Fruit fly (Drosophila melanogaster) whole organism, adult: ENCODE data around the gene CG14014.
A peak's percentile ranks its signal among the peaks of the same experiment; 100 is the strongest.

Source experiments
- CG11617 ChIP-seq: fragments of 200-800 bp; sonication (Bioruptor generic); optimal IDR thresholded peaks from 2 replicates; lab custom pipeline; 2017; ENCODE audit warnings: mild to moderate bottlenecking, missing biosample characterization, missing genetic modification reagents, missing genetic modification characterization
- CG12768 ChIP-seq: fragments of 200-800 bp; sonication (Bioruptor generic); optimal IDR thresholded peaks from 2 replicates; lab custom pipeline; 2017; ENCODE audit warnings: missing biosample characterization, missing genetic modification characterization, mild to moderate bottlenecking, moderate library complexity, missing genetic modification reagents
- CG14711 ChIP-seq: fragments of 200-800 bp; sonication (Bioruptor generic); optimal IDR thresholded peaks from 2 replicates; lab custom pipeline; 2018; ENCODE audit warnings: missing biosample characterization, mild to moderate bottlenecking, missing genetic modification characterization, moderate library complexity
- CG1620 ChIP-seq: fragments of 200-800 bp; sonication (Bioruptor generic); optimal IDR thresholded peaks from 2 replicates; lab custom pipeline; 2016; ENCODE audit warnings: missing biosample characterization, missing genetic modification characterization
- CG33017 ChIP-seq: fragments of 200-800 bp; sonication (Bioruptor generic); optimal IDR thresholded peaks from 2 replicates; lab custom pipeline; 2018; ENCODE audit warnings: missing biosample characterization, mild to moderate bottlenecking, missing genetic modification characterization, moderate library complexity
- CG5204 ChIP-seq: fragments of 200-800 bp; sonication (Bioruptor generic); optimal IDR thresholded peaks from 2 replicates; lab custom pipeline; 2016; ENCODE audit warnings: missing biosample characterization, missing genetic modification characterization
- CG7045 ChIP-seq: fragments of 200-800 bp; sonication (Bioruptor generic); optimal IDR thresholded peaks from 2 replicates; lab custom pipeline; 2017; ENCODE audit warnings: missing biosample characterization, mild to moderate bottlenecking, missing genetic modification characterization
- CG7101 ChIP-seq: fragments of 200-800 bp; sonication (Bioruptor generic); optimal IDR thresholded peaks from 2 replicates; lab custom pipeline; 2018; ENCODE audit warnings: missing biosample characterization, mild to moderate bottlenecking, missing genetic modification characterization, moderate library complexity
- Clk ChIP-seq: fragments of 200-800 bp; sonication (Bioruptor generic); optimal IDR thresholded peaks from 2 replicates; lab custom pipeline; 2017; ENCODE audit warnings: missing biosample characterization, missing genetic modification characterization
- Crg-1 ChIP-seq: fragments of 200-800 bp; sonication (Bioruptor generic); optimal IDR thresholded peaks from 2 replicates; lab custom pipeline; 2016; ENCODE audit warnings: missing biosample characterization, missing genetic modification characterization
- Hr96 ChIP-seq: fragments of 200-800 bp; sonication (Bioruptor generic); optimal IDR thresholded peaks from 2 replicates; lab custom pipeline; 2016; ENCODE audit warnings: missing biosample characterization, missing genetic modification characterization
- Mnt ChIP-seq: fragments of 200-800 bp; sonication (Bioruptor generic); optimal IDR thresholded peaks from 2 replicates; lab custom pipeline; 2016; ENCODE audit warnings: missing biosample characterization, mild to moderate bottlenecking, missing genetic modification characterization
- bab1 ChIP-seq: fragments of 200-800 bp; sonication (Bioruptor generic); optimal IDR thresholded peaks from 3 replicates; lab custom pipeline; 2019; ENCODE audit warnings: missing biosample characterization, mild to moderate bottlenecking, missing genetic modification characterization, moderate library complexity
- cic ChIP-seq: fragments of 200-800 bp; sonication (Bioruptor generic); optimal IDR thresholded peaks from 2 replicates; lab custom pipeline; 2017; ENCODE audit warnings: missing biosample characterization, mild to moderate bottlenecking, missing genetic modification characterization, moderate library complexity
- cnc ChIP-seq, 2 experiments: fragments of >200 bp; optimal IDR thresholded peaks; 2 replicates each; lab custom pipeline; 2017
- kay ChIP-seq: fragments of 200-800 bp; sonication (Bioruptor generic); peaks from one replicate; lab custom pipeline; 2016; ENCODE audit warnings: missing biosample characterization, missing genetic modification characterization, borderline replicate concordance
- ovo ChIP-seq: fragments of 200-800 bp; sonication (Bioruptor generic); optimal IDR thresholded peaks from 2 replicates; lab custom pipeline; 2016; ENCODE audit warnings: missing biosample characterization, missing genetic modification characterization
- pad ChIP-seq: fragments of 200-800 bp; sonication (Bioruptor generic); optimal IDR thresholded peaks from 3 replicates; lab custom pipeline; 2017; ENCODE audit warnings: missing biosample characterization, missing genetic modification characterization, mild to moderate bottlenecking, moderate library complexity, missing genetic modification reagents
- tj ChIP-seq: fragments of 200-800 bp; sonication (Bioruptor generic); optimal IDR thresholded peaks from 3 replicates; lab custom pipeline; 2017; ENCODE audit warnings: missing biosample characterization, mild to moderate bottlenecking, missing genetic modification characterization, moderate library complexity
- toe ChIP-seq: fragments of 200-800 bp; sonication (Bioruptor generic); optimal IDR thresholded peaks from 2 replicates; lab custom pipeline; 2016; ENCODE audit warnings: missing biosample characterization, missing genetic modification characterization

Gene CG14014

DNA sequence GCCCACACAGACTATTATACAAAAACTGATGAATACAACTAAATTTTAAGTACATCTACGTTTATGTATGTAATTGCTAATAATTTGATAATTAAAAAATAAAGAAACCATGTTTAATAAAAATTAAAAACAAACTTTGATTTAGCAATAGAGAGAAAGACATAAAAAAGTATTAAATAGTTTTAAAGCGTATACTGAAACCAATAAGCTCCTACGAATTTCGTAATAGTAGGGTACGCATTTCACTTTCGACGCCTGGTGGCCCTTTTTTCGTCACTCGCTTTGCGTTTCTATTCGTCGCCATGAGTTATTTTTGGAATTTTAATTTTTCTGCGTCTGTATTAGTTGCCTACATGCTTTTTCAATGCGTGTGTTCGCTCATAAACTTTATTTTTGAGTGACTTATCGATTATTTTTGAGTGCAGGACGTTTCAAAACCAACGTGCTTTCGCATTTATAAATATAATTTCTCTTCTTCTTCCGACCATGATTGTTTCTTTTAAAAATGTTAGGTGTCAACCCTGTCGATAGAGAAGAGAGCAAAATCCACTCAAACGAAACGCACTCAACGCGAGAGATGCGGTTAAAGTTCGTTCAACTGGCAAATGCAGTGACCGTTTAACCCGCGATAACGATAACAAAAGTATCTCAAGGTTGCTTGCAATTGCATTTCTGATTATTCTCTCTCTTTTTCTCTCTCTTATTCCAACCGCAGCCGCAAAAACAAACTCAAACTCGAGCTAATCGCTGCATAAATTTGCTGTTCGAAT is 3.9 kb downstream of the CG14014 start, which contains the start of gene Oscillin:
TSS of gene Oscillin (plus strand) at position 569 of the 770 bp plus-strand sequence.
- TF ChIP-seq bab1 (GFP tag; lab: Kevin White, UChicago) (peak; percentile 65), cic (GFP tag; lab: Kevin White, UChicago) (no peak), CG5204 (GFP tag; lab: Kevin White, UChicago) (peak; percentile 27), ovo (no peak), Hr96 (GFP tag; lab: Kevin White, UChicago) (no peak), Crg-1 (GFP tag; lab: Kevin White, UChicago) (no peak), CG11617 (GFP tag; lab: Kevin White, UChicago) (peak; percentile 43), CG1620 (GFP tag; lab: Kevin White, UChicago) (no peak), CG7045 (GFP tag; lab: Kevin White, UChicago) (peak; percentile 59), cnc (optimal IDR thresholded peaks at IDR 0.05; lab: Kevin White, UChicago) (peak in 1 of 2 experiments; percentile 21), Mnt (no peak), CG14711 (tag; lab: Kevin White, UChicago) (peak; percentile 93), Clk (no peak), tj (GFP tag; lab: Kevin White, UChicago) (no peak), kay (peak; percentile 87), toe (GFP tag; lab: Kevin White, UChicago) (no peak), CG12768 (GFP tag; lab: Kevin White, UChicago) (peak; percentile 36), CG7101 (tag; lab: Kevin White, UChicago) (peak; percentile 31), CG33017 (tag; lab: Kevin White, UChicago) (no peak), pad (GFP tag; lab: Kevin White, UChicago) (peak; percentile 31)

DNA sequence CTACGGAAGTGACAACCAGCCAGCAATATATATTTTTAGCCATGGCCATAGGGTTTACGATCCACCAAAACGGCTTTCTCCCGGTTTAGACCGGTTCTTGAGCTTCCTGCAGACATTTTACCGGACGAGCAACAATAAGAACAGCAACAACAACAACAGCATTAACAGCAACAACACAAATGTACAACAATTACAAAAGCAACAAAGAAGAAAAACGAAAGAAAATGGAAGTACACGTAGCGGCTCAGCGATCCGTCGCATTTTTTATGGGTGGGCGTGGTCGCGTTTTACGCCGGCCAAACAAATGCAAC is 4.5 kb downstream of the CG14014 start:
- no peak for TF ChIP-seq pad (GFP tag; lab: Kevin White, UChicago)
- TF ChIP-seq tj (GFP tag; lab: Kevin White, UChicago) = no peak
- no peak for TF ChIP-seq CG5204 (GFP tag; lab: Kevin White, UChicago)
- TF ChIP-seq CG33017 (tag; lab: Kevin White, UChicago) = no peak
- TF ChIP-seq CG12768 (GFP tag; lab: Kevin White, UChicago) = no peak
- no peak for TF ChIP-seq Crg-1 (GFP tag; lab: Kevin White, UChicago)
- TF ChIP-seq bab1 (GFP tag; lab: Kevin White, UChicago) = no peak
- TF ChIP-seq Clk = no peak
- no peak for TF ChIP-seq Hr96 (GFP tag; lab: Kevin White, UChicago)
- TF ChIP-seq cnc (optimal IDR thresholded peaks at IDR 0.05; lab: Kevin White, UChicago) = no peak

DNA sequence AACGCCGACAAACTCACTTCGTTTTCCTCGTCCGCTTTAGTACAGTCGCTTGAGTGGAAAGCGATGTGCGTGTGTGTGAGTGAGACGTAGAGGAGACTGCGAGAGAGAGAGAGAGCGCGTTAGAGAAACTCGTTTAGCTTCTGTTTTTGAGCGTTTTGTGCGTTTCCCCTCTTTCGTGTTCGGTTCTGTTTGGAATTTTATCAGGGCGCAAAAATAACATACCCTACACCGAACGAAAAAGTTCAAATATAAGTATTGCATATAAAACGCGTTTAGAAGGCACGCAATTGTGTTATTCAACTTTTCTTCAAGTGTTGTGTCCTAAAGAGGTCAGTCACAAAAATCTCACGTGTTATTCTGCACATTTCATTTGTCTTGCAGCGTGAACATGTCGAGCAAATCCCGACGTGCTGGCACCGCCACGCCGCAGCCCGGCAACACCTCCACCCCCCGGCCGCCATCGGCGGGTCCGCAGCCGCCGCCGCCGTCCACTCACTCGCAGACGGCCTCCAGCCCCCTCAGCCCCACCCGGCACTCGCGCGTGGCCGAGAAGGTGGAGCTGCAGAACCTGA is 7.6 kb downstream of the CG14014 start:
- TF ChIP-seq CG1620 (GFP tag; lab: Kevin White, UChicago) (no peak), CG7045 (GFP tag; lab: Kevin White, UChicago) (peak; percentile 5), pad (GFP tag; lab: Kevin White, UChicago) (peak; percentile 97)

DNA sequence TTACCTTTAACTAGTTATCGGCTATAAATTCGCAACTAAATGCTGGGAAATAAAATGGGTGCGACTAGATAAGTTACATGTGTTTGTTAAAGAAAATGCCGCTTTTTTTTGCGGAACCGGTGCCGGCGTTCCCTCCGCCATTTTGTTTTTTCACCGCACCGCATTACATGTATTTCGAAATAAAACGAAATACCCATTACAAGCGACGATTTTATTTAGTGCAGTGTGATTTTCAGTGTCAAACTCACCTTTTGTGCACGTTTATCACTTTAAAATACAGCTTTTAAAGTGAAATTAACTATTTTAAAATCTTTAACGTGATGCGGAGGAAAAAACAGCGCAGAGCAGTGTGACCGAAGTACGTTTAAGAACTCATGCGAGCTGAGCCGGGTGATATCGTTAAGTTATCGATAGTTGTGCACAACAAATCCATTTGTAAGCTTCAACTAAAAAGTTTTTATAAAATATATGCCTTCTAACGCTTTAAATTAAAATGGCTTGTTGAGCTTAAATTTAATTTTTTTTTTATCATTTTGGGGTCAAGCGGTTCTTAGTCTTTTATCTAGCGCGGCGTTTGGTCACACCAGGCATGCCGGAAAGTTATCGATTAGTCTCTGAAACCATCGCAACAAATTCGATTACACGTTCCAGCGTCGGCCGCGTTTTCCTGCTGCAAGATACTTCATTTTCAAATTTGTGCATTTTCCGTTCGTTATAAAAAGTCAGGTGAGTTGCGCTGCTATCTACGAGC is 8.5 kb downstream of the CG14014 start, which contains the start of the genes Hel25E and Lam:
TSS of gene Hel25E (minus strand) at position 380 of the 751 bp plus-strand sequence.
TSS of gene Lam (plus strand) at position 546 of the 751 bp plus-strand sequence.
- TF ChIP-seq CG7101 (tag; lab: Kevin White, UChicago) (peak; percentile 5), Mnt (peak; percentile 56), CG7045 (GFP tag; lab: Kevin White, UChicago) (no peak), CG11617 (GFP tag; lab: Kevin White, UChicago) (peak; percentile 40)

DNA sequence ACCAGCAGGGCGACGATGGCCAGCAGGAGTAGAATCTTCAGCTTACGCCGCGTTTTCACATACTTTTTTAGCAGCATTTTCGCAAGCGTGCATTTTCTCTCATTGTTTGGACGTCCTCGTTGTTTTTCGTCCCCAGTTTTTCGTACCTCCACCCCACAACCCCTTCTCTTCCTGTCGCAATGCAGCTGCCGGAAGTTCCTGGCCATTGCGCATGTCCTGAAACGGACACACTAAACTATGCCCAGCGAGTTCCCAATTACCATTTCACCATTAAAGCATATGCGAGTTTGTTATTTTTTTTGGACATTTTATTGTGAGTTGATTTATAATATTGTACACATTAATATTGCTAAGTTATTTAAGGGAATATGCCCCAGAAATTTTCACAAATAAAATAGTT is 11.6 kb downstream of the CG14014 start, which contains the start of gene CG14015:
TSS of gene CG14015 (minus strand) at position 163 of the 400 bp plus-strand sequence.
- TF ChIP-seq Mnt (no peak), cic (GFP tag; lab: Kevin White, UChicago) (no peak), CG5204 (GFP tag; lab: Kevin White, UChicago) (no peak), tj (GFP tag; lab: Kevin White, UChicago) (no peak), Hr96 (GFP tag; lab: Kevin White, UChicago) (no peak), CG1620 (GFP tag; lab: Kevin White, UChicago) (no peak), ovo (no peak), Crg-1 (GFP tag; lab: Kevin White, UChicago) (no peak), CG11617 (GFP tag; lab: Kevin White, UChicago) (no peak), pad (GFP tag; lab: Kevin White, UChicago) (no peak), CG33017 (tag; lab: Kevin White, UChicago) (no peak), CG12768 (GFP tag; lab: Kevin White, UChicago) (no peak), toe (GFP tag; lab: Kevin White, UChicago) (no peak), CG7045 (GFP tag; lab: Kevin White, UChicago) (no peak), cnc (optimal IDR thresholded peaks at IDR 0.05; lab: Kevin White, UChicago) (no peak)
